Fruit fly (Drosophila melanogaster) whole organism, embryonic: ENCODE data around the gene CG4301.

ENCODE experiments used
- BtbVII ChIP-seq: fragments of 200-800 bp; sonication (Bioruptor generic); optimal IDR thresholded peaks from 3 replicates; lab custom pipeline; 2017; ENCODE audit warnings: missing biosample characterization, mild to moderate bottlenecking, missing genetic modification characterization
- CG10267 ChIP-seq: fragments of 200-800 bp; sonication (Bioruptor generic); optimal IDR thresholded peaks from 2 replicates; lab custom pipeline; 2018; ENCODE audit warnings: missing biosample characterization, mild to moderate bottlenecking, missing genetic modification characterization, moderate library complexity
- CG10979 ChIP-seq: fragments of 200-800 bp; sonication (Bioruptor generic); optimal IDR thresholded peaks from 2 replicates; lab custom pipeline; 2018; ENCODE audit warnings: missing biosample characterization, mild to moderate bottlenecking, missing genetic modification characterization, moderate library complexity
- CG12155 ChIP-seq: fragments of 200-800 bp; sonication (Bioruptor generic); optimal IDR thresholded peaks from 3 replicates; lab custom pipeline; 2016; ENCODE audit warnings: missing biosample characterization, missing genetic modification characterization
- CG12659 ChIP-seq: fragments of 200-800 bp; sonication (Bioruptor generic); optimal IDR thresholded peaks from 3 replicates; lab custom pipeline; 2017; ENCODE audit warnings: mild to moderate bottlenecking, missing biosample characterization, missing genetic modification reagents, missing genetic modification characterization
- CG14710 ChIP-seq: fragments of 200-800 bp; sonication (Bioruptor generic); optimal IDR thresholded peaks from 3 replicates; lab custom pipeline; 2019; ENCODE audit warnings: missing biosample characterization, mild to moderate bottlenecking, missing genetic modification characterization, moderate library complexity
- CG14860 ChIP-seq: fragments of 200-800 bp; sonication (Bioruptor generic); IDR thresholded peaks from 3 replicates; pipeline ENCODE4 v1.3.6; 2022; ENCODE audit warnings: missing biosample characterization, missing genetic modification characterization; ENCODE audit not compliant: partially characterized antibody
- CG15011 ChIP-seq: fragments of 200-800 bp; sonication (Bioruptor generic); optimal IDR thresholded peaks from 3 replicates; lab custom pipeline; 2018; ENCODE audit warnings: missing biosample characterization, mild to moderate bottlenecking, missing genetic modification characterization
- CG16779 ChIP-seq: fragments of 200-800 bp; sonication (Bioruptor generic); IDR thresholded peaks from 2 replicates; pipeline ENCODE4 v1.3.6; 2022; ENCODE audit warnings: missing biosample characterization, missing genetic modification characterization
- CG18262 ChIP-seq: fragments of 200-800 bp; optimal IDR thresholded peaks from 3 replicates; lab custom pipeline; 2019; ENCODE audit warnings: missing biosample characterization, mild to moderate bottlenecking, missing genetic modification characterization, moderate library complexity
- CG18619 ChIP-seq: fragments of 200-800 bp; sonication (Bioruptor generic); optimal IDR thresholded peaks from 3 replicates; lab custom pipeline; 2017; ENCODE audit warnings: missing biosample characterization, mild to moderate bottlenecking, missing genetic modification characterization
- CG18764 ChIP-seq: fragments of 200-800 bp; sonication (Bioruptor generic); optimal IDR thresholded peaks from 3 replicates; lab custom pipeline; 2016; ENCODE audit warnings: missing biosample characterization, missing genetic modification characterization
- CG2116 ChIP-seq: fragments of 200-800 bp; sonication (Bioruptor generic); optimal IDR thresholded peaks from 3 replicates; lab custom pipeline; 2018; ENCODE audit warnings: missing biosample characterization, mild to moderate bottlenecking, missing genetic modification characterization
- CG2120 ChIP-seq: fragments of 200-800 bp; sonication (Bioruptor generic); optimal IDR thresholded peaks from 3 replicates; lab custom pipeline; 2016; ENCODE audit warnings: missing biosample characterization, missing genetic modification characterization
- CG2889 ChIP-seq: fragments of 200-800 bp; sonication (Bioruptor generic); IDR thresholded peaks from 3 replicates; pipeline ENCODE4 v1.3.6; 2022; ENCODE audit warnings: missing biosample characterization, missing genetic modification characterization
- CG30403 ChIP-seq: fragments of 200-800 bp; sonication (Bioruptor generic); optimal IDR thresholded peaks from 3 replicates; lab custom pipeline; 2016; ENCODE audit warnings: missing biosample characterization, missing genetic modification characterization
- CG3281 ChIP-seq: fragments of 200-800 bp; sonication (Bioruptor generic); optimal IDR thresholded peaks from 3 replicates; lab custom pipeline; 2017; ENCODE audit warnings: missing biosample characterization, mild to moderate bottlenecking, missing genetic modification characterization
- CG4854 ChIP-seq: fragments of 200-800 bp; sonication (Bioruptor generic); optimal IDR thresholded peaks from 2 replicates; lab custom pipeline; 2016; ENCODE audit warnings: missing biosample characterization, missing genetic modification characterization, inconsistent platforms
- CG6683 ChIP-seq: fragments of 200-800 bp; sonication (Bioruptor generic); optimal IDR thresholded peaks from 2 replicates; lab custom pipeline; 2017; ENCODE audit warnings: missing biosample characterization, mild to moderate bottlenecking, missing genetic modification characterization, missing genetic modification reagents
- CG7271 ChIP-seq: fragments of 200-800 bp; sonication (Bioruptor generic); optimal IDR thresholded peaks from 2 replicates; lab custom pipeline; 2018; ENCODE audit warnings: missing biosample characterization, mild to moderate bottlenecking, missing genetic modification characterization, moderate library complexity
- CG7372 ChIP-seq: fragments of 200-800 bp; sonication (Bioruptor generic); IDR thresholded peaks from 2 replicates; pipeline ENCODE4 v1.3.6; 2022; ENCODE audit warnings: missing biosample characterization, missing genetic modification characterization
- CG7839 ChIP-seq: fragments of 200-800 bp; sonication (Bioruptor generic); optimal IDR thresholded peaks from 3 replicates; lab custom pipeline; 2018; ENCODE audit warnings: missing biosample characterization, mild to moderate bottlenecking, missing genetic modification characterization, moderate library complexity
- Chrac-16 ChIP-seq: fragments of 200-800 bp; sonication (Bioruptor generic); optimal IDR thresholded peaks from 3 replicates; lab custom pipeline; 2016; ENCODE audit warnings: missing biosample characterization, missing genetic modification characterization
- D19A ChIP-seq: fragments of 200-800 bp; optimal IDR thresholded peaks from 3 replicates; lab custom pipeline; 2019; ENCODE audit warnings: missing biosample characterization, mild to moderate bottlenecking, missing genetic modification characterization, moderate library complexity
- Drgx ChIP-seq: fragments of 200-800 bp; sonication (Bioruptor generic); IDR thresholded peaks from 2 replicates; pipeline ENCODE4 v1.3.6; 2022; ENCODE audit warnings: missing biosample characterization, missing genetic modification characterization
- GATAe ChIP-seq: fragments of 200-800 bp; sonication (Bioruptor generic); conservative IDR thresholded peaks from 2 replicates; pipeline ENCODE4 v1.3.6; 2022; ENCODE audit warnings: missing biosample characterization, missing genetic modification characterization
- Hand ChIP-seq: fragments of 200-800 bp; sonication (Bioruptor generic); optimal IDR thresholded peaks from 2 replicates; lab custom pipeline; 2017; ENCODE audit warnings: mild to moderate bottlenecking, missing biosample characterization, missing genetic modification reagents, missing genetic modification characterization
- Hmx ChIP-seq: fragments of 200-800 bp; sonication (Bioruptor generic); optimal IDR thresholded peaks from 2 replicates; lab custom pipeline; 2016; ENCODE audit warnings: missing biosample characterization, missing genetic modification characterization
- Hsf ChIP-seq: fragments of 200-800 bp; sonication (Bioruptor generic); optimal IDR thresholded peaks from 3 replicates; lab custom pipeline; 2016; ENCODE audit warnings: missing biosample characterization, missing genetic modification characterization
- Oli ChIP-seq: fragments of 200-800 bp; sonication (Bioruptor generic); optimal IDR thresholded peaks from 2 replicates; lab custom pipeline; 2018; ENCODE audit warnings: missing biosample characterization, mild to moderate bottlenecking, missing genetic modification characterization, moderate library complexity
- PHDP ChIP-seq: fragments of 200-800 bp; sonication (Bioruptor generic); optimal IDR thresholded peaks from 3 replicates; lab custom pipeline; 2018; ENCODE audit warnings: missing biosample characterization, mild to moderate bottlenecking, missing genetic modification characterization, moderate library complexity
- Six4 ChIP-seq: fragments of 200-800 bp; sonication (Bioruptor generic); optimal IDR thresholded peaks from 2 replicates; lab custom pipeline; 2016; ENCODE audit warnings: missing biosample characterization, missing genetic modification characterization
- Sox100B ChIP-seq: fragments of 200-800 bp; sonication (Bioruptor generic); optimal IDR thresholded peaks from 3 replicates; lab custom pipeline; 2018; ENCODE audit warnings: missing biosample characterization, mild to moderate bottlenecking, missing genetic modification characterization
- aop ChIP-seq: fragments of 200-800 bp; sonication (Bioruptor generic); IDR thresholded peaks from 2 replicates; pipeline ENCODE4 v1.3.6; 2022; ENCODE audit warnings: missing biosample characterization, missing genetic modification characterization
- btn ChIP-seq: fragments of 200-800 bp; sonication (Bioruptor generic); optimal IDR thresholded peaks from 2 replicates; lab custom pipeline; 2016; ENCODE audit warnings: missing biosample characterization, missing genetic modification characterization
- corto ChIP-seq: fragments of 200-800 bp; sonication (Bioruptor generic); optimal IDR thresholded peaks from 2 replicates; lab custom pipeline; 2016; ENCODE audit warnings: missing biosample characterization, mild to moderate bottlenecking, missing genetic modification characterization, moderate library complexity
- crp ChIP-seq, 2 experiments: fragments of 200-800 bp; sonication (Bioruptor generic); optimal IDR thresholded peaks; 2 replicates in 1 of 2; 3 replicates in 1 of 2; lab custom pipeline; 2017; ENCODE audit warnings: missing biosample characterization in 2 of 2, missing genetic modification characterization in 2 of 2, mild to moderate bottlenecking in 1 of 2, moderate library complexity in 1 of 2
- dmrt11E ChIP-seq: fragments of 200-800 bp; sonication (Bioruptor generic); optimal IDR thresholded peaks from 3 replicates; lab custom pipeline; 2018; ENCODE audit warnings: missing biosample characterization, mild to moderate bottlenecking, missing genetic modification characterization, moderate library complexity
- dpn ChIP-seq, 2 experiments: fragments of 200-800 bp; sonication (Bioruptor generic); optimal IDR thresholded peaks; 3 replicates each; lab custom pipeline; 2016; ENCODE audit warnings: missing biosample characterization in 2 of 2, missing genetic modification characterization in 2 of 2
- gem ChIP-seq: fragments of 200-800 bp; sonication (Bioruptor generic); optimal IDR thresholded peaks from 2 replicates; lab custom pipeline; 2019; ENCODE audit warnings: missing biosample characterization, mild to moderate bottlenecking, missing genetic modification characterization, moderate library complexity
- gsb ChIP-seq: fragments of 200-800 bp; sonication (Bioruptor generic); IDR thresholded peaks from 2 replicates; pipeline ENCODE4 v1.3.6; 2022; ENCODE audit warnings: missing biosample characterization, missing genetic modification characterization
- insv ChIP-seq, 2 experiments: fragments of 200-800 bp; sonication (Bioruptor generic); optimal IDR thresholded peaks; 3 replicates each; lab custom pipeline; 2016 to 2018; ENCODE audit warnings: missing biosample characterization in 2 of 2, missing genetic modification characterization in 2 of 2
- pho ChIP-seq: fragments of 200-800 bp; sonication (Bioruptor generic); optimal IDR thresholded peaks from 2 replicates; lab custom pipeline; 2016; ENCODE audit warnings: missing biosample characterization, missing genetic modification characterization
- pnt ChIP-seq: fragments of 200-800 bp; sonication (Bioruptor generic); optimal IDR thresholded peaks from 3 replicates; lab custom pipeline; 2016; ENCODE audit warnings: missing biosample characterization, missing genetic modification characterization
- pzg ChIP-seq: fragments of 200-800 bp; sonication (Bioruptor generic); optimal IDR thresholded peaks from 3 replicates; lab custom pipeline; 2018; ENCODE audit warnings: missing biosample characterization, mild to moderate bottlenecking, missing genetic modification characterization, moderate library complexity
- sens ChIP-seq: fragments of 200-800 bp; sonication (Bioruptor generic); peaks from one replicate; lab custom pipeline; 2016; ENCODE audit warnings: missing biosample characterization, missing genetic modification characterization
- slp2 ChIP-seq: fragments of 200-800 bp; sonication (Bioruptor generic); optimal IDR thresholded peaks from 2 replicates; lab custom pipeline; 2016; ENCODE audit warnings: missing biosample characterization, missing genetic modification characterization
- sr ChIP-seq: fragments of 200-800 bp; sonication (Bioruptor generic); IDR thresholded peaks from 3 replicates; pipeline ENCODE4 v1.3.6; 2022; ENCODE audit warnings: missing biosample characterization, missing genetic modification characterization
- twi ChIP-seq: fragments of 200-800 bp; optimal IDR thresholded peaks from 2 replicates; lab custom pipeline; 2019; ENCODE audit warnings: missing biosample characterization, mild to moderate bottlenecking, missing genetic modification characterization, moderate library complexity
- zf30C ChIP-seq: fragments of 200-800 bp; sonication (Bioruptor generic); optimal IDR thresholded peaks from 3 replicates; lab custom pipeline; 2018; ENCODE audit warnings: missing biosample characterization, mild to moderate bottlenecking, missing genetic modification characterization
- zfh1 ChIP-seq: fragments of 200-800 bp; sonication (Bioruptor generic); IDR thresholded peaks from 3 replicates; pipeline ENCODE4 v1.3.6; 2022; ENCODE audit warnings: missing biosample characterization, missing genetic modification characterization

CG4301 gene

dm6 chrX:16371923-16372322 lies 33.4 kb upstream of the CG4301 start:
- TF ChIP-seq CG7271 (no peak), CG7839 (no peak), twi (tag; lab: Kevin White, UChicago) (no peak), gem (tag; lab: Kevin White, UChicago) (peak; percentile 59), pzg (GFP tag; lab: Kevin White, UChicago) (no peak), Hmx (GFP tag; lab: Kevin White, UChicago) (no peak), CG12155 (GFP tag; lab: Kevin White, UChicago) (peak; percentile 2), pnt (GFP tag; lab: Kevin White, UChicago) (no peak), CG15011 (GFP tag; lab: Kevin White, UChicago) (no peak), D19A (tag; lab: Kevin White, UChicago) (peak; percentile 2), zfh1 (GFP tag; lab: Robert Waterston, UW) (no peak), PHDP (tag; lab: Kevin White, UChicago) (peak; percentile 20), CG18262 (tag; lab: Kevin White, UChicago) (peak; percentile 36), CG18619 (GFP tag; lab: Kevin White, UChicago) (no peak), CG2116 (GFP tag; lab: Kevin White, UChicago) (peak; percentile 3), sr (GFP tag; lab: Robert Waterston, UW) (no peak), Chrac-16 (GFP tag; lab: Kevin White, UChicago) (peak; percentile 14), Drgx (GFP tag; lab: Robert Waterston, UW) (peak; percentile 52; the same call in 1 of the 2 replicates), CG18764 (no peak), Oli (no peak), GATAe (no peak), CG16779 (no peak), pho (GFP tag; lab: Kevin White, UChicago) (no peak), CG7372 (GFP tag; lab: Robert Waterston, UW) (no peak), Six4 (GFP tag; lab: Kevin White, UChicago) (no peak), CG10267 (tag; lab: Kevin White, UChicago) (peak; percentile 12), CG2120 (GFP tag; lab: Kevin White, UChicago) (peak; percentile 24), dmrt11E (tag; lab: Kevin White, UChicago) (no peak), Hand (GFP tag; lab: Kevin White, UChicago) (no peak), CG4854 (GFP tag; lab: Kevin White, UChicago) (no peak), dpn (GFP tag; optimal IDR thresholded peaks at IDR 0.05; lab: Kevin White, UChicago) (peak in 1 of 2 experiments; percentile 12), btn (GFP tag; lab: Kevin White, UChicago) (no peak), sens (GFP tag; lab: Kevin White, UChicago) (peak; percentile 69), Hsf (GFP tag; lab: Kevin White, UChicago) (peak; percentile 14), Sox100B (GFP tag; lab: Kevin White, UChicago) (peak; percentile 46), zf30C (peak; percentile 17), CG14860 (no peak), aop (GFP tag; lab: Robert Waterston, UW) (no peak), corto (GFP tag; lab: Kevin White, UChicago) (no peak), CG6683 (GFP tag; lab: Kevin White, UChicago) (no peak), insv (GFP tag; optimal IDR thresholded peaks at IDR 0.05; lab: Kevin White, UChicago) (no peak), CG2889 (GFP tag; lab: Robert Waterston, UW) (no peak), crp (GFP tag; optimal IDR thresholded peaks at IDR 0.05; lab: Kevin White, UChicago) (peak in 1 of 2 experiments; percentile 5), CG10979 (tag; lab: Kevin White, UChicago) (peak; percentile 10), CG14710 (tag; lab: Kevin White, UChicago) (no peak), BtbVII (GFP tag; lab: Kevin White, UChicago) (no peak), gsb (GFP tag; lab: Robert Waterston, UW) (no peak), CG3281 (GFP tag; lab: Kevin White, UChicago) (peak; percentile 42), slp2 (GFP tag; lab: Kevin White, UChicago) (no peak), CG30403 (GFP tag; lab: Kevin White, UChicago) (peak; percentile 28), CG12659 (GFP tag; lab: Kevin White, UChicago) (peak; percentile 18)
